Fruit fly (Drosophila melanogaster) Kc167 (cell line): ENCODE results near the gene CG14662.

Experiments used
- Myc ChIP-seq: fragments of >200 bp; optimal IDR thresholded peaks from 2 replicates; lab custom pipeline; 2017; ENCODE audit warnings: missing external identifiers
- Sin3A ChIP-seq: fragments of >200 bp; optimal IDR thresholded peaks from 2 replicates; lab custom pipeline; 2018; ENCODE audit warnings: missing external identifiers
- h ChIP-seq: fragments of >200 bp; optimal IDR thresholded peaks from 3 replicates; lab custom pipeline; 2018; ENCODE audit warnings: missing external identifiers
- psq ChIP-seq: fragments of >200 bp; optimal IDR thresholded peaks from 2 replicates; lab custom pipeline; 2017; ENCODE audit warnings: missing external identifiers
- ttk ChIP-seq: sonication (Bioruptor generic); optimal IDR thresholded peaks from 2 replicates; lab custom pipeline; 2017; ENCODE audit warnings: missing external identifiers

- no peak for TF ChIP-seq h (lab: Kevin White, UChicago)
- no peak for TF ChIP-seq Myc (lab: Kevin White, UChicago)
- no peak for TF ChIP-seq Sin3A (lab: Kevin White, UChicago)
- TF ChIP-seq psq (lab: Kevin White, UChicago), result no peak
- no peak for TF ChIP-seq ttk (lab: Kevin White, UChicago)
Measured at dm6 chr3R:4955152-4955551, 28.9 kb downstream of the CG14662 start, which contains the start of gene Jhbp3.
